Fruit fly (Drosophila melanogaster) whole organism, embryonic: ENCODE results near the gene CG33332.

ENCODE experiments used
- CG11504 ChIP-seq: fragments of 200-800 bp; sonication (Bioruptor generic); optimal IDR thresholded peaks from 3 replicates; lab custom pipeline; 2019; ENCODE audit warnings: missing biosample characterization, mild to moderate bottlenecking, missing genetic modification characterization, moderate library complexity
- CG14860 ChIP-seq: fragments of 200-800 bp; sonication (Bioruptor generic); IDR thresholded peaks from 3 replicates; pipeline ENCODE4 v1.3.6; 2022; ENCODE audit warnings: missing biosample characterization, missing genetic modification characterization; ENCODE audit not compliant: partially characterized antibody
- CG2678 ChIP-seq: fragments of 200-800 bp; sonication (Bioruptor generic); optimal IDR thresholded peaks from 3 replicates; lab custom pipeline; 2019; ENCODE audit warnings: missing biosample characterization, mild to moderate bottlenecking, missing genetic modification characterization, moderate library complexity
- CG32772 ChIP-seq: fragments of 200-800 bp; sonication (Bioruptor generic); IDR thresholded peaks from 2 replicates; pipeline ENCODE4 v1.3.6; 2022; ENCODE audit warnings: missing biosample characterization, missing genetic modification characterization
- Hand ChIP-seq: fragments of 200-800 bp; sonication (Bioruptor generic); optimal IDR thresholded peaks from 2 replicates; lab custom pipeline; 2017; ENCODE audit warnings: mild to moderate bottlenecking, missing biosample characterization, missing genetic modification reagents, missing genetic modification characterization
- PHDP ChIP-seq: fragments of 200-800 bp; sonication (Bioruptor generic); optimal IDR thresholded peaks from 3 replicates; lab custom pipeline; 2018; ENCODE audit warnings: missing biosample characterization, mild to moderate bottlenecking, missing genetic modification characterization, moderate library complexity
- ase ChIP-seq: fragments of 200-800 bp; sonication (Bioruptor generic); IDR thresholded peaks from 3 replicates; pipeline ENCODE4 v1.3.6; 2022; ENCODE audit warnings: missing biosample characterization, missing genetic modification characterization
- br ChIP-seq: fragments of >200 bp; optimal IDR thresholded peaks from 2 replicates; lab custom pipeline; 2017
- lab ChIP-seq: fragments of 200-800 bp; sonication (Bioruptor generic); optimal IDR thresholded peaks from 3 replicates; lab custom pipeline; 2017; ENCODE audit warnings: missing biosample characterization, missing genetic modification characterization, mild to moderate bottlenecking, moderate library complexity, missing genetic modification reagents
- tup ChIP-seq: fragments of 200-800 bp; sonication (Bioruptor generic); optimal IDR thresholded peaks from 2 replicates; lab custom pipeline; 2016; ENCODE audit warnings: missing biosample characterization, mild to moderate bottlenecking, missing genetic modification characterization, moderate library complexity

DNA sequence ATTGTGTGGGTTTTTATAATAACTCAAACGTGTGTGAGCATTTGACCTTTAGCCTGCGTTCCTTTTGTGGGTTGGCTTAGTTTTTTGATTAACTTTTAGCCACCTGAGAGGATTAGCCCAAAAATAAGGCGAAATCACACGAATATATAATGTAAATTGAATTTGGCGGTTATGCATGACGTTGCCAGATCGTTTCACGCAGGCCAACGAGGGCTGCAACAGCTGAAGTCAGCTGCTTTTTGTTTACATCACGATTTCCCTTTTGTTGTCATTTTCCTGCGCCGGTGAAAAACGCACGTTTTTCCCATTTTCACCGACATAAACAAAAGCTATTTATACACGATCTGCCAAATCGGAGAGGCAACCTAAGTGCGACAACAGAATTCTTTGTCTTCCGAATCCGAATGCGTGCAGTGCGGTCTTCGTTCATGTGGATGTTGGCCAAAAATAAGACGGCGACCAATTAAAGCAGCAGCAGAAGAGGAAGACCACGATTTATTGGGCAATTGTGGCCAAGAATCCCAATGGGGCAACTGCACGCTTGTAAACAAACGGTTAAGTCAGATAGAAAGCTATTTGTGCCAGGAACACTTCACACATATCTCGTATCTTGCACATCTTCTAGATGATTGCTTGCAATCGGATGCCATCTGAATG is 6.9 kb upstream of the CG33332 start, which contains the start of gene CG3631:
- TF ChIP-seq CG11504 (tag; lab: Kevin White, UChicago) = no peak
- no peak for TF ChIP-seq CG32772 (GFP tag; lab: Robert Waterston, UW)
- TF ChIP-seq CG14860 (GFP tag; lab: Robert Waterston, UW) = no peak
- TF ChIP-seq PHDP = no peak
- TF ChIP-seq CG2678 (tag; lab: Kevin White, UChicago) = no peak
- TF ChIP-seq lab = no peak
- TF ChIP-seq Hand (GFP tag; lab: Kevin White, UChicago) = no peak
- TF ChIP-seq tup (GFP tag; lab: Kevin White, UChicago) = no peak
- no peak for TF ChIP-seq br
- no peak for TF ChIP-seq ase (GFP tag; lab: Robert Waterston, UW)
